Worm (Caenorhabditis elegans) whole organism, L4/young adult: ENCODE results near the gene Y47D3A.34.

Source experiments
- W03F9.2 ChIP-seq: fragments of 150-350 bp; optimal IDR thresholded peaks from 2 replicates; lab custom pipeline; 2014; ENCODE audit warnings: missing biosample characterization, missing genetic modification characterization
- dao-5 ChIP-seq: sonication (generic microtip); optimal IDR thresholded peaks from 2 replicates; lab custom pipeline; 2016; ENCODE audit warnings: missing genotype, missing genetic modification characterization, moderate library complexity, missing compliant biosample characterization

- no peak for TF ChIP-seq W03F9.2 (tag; lab: Kevin White, UChicago)
- no peak for TF ChIP-seq dao-5
Measured at ce11 chrIII:11234742-11235141, at the start of gene Y47D3A.34.
